Worm (Caenorhabditis elegans): ENCODE data around the gene qua-1.

- no peak for TF ChIP-seq ama-1 (optimal IDR thresholded peaks at IDR 0.05)
- TF ChIP-seq flt-1 (GFP tag; IDR thresholded peaks at IDR 0.05), result no peak
- no peak for TF ChIP-seq aly-1 (tag; optimal IDR thresholded peaks at IDR 0.05)
- TF ChIP-seq tra-4 (tag; optimal IDR thresholded peaks at IDR 0.05), result no peak
- TF ChIP-seq ceh-13 (GFP tag; optimal IDR thresholded peaks at IDR 0.05), result no peak
- TF ChIP-seq tbx-37 (GFP tag; conservative IDR thresholded peaks at IDR 0.05), result no peak
- no peak for TF ChIP-seq tbx-11 (GFP tag; IDR thresholded peaks at IDR 0.05)
- TF ChIP-seq B0310.2 (tag; optimal IDR thresholded peaks at IDR 0.05), result no peak
- TF ChIP-seq hmg-4 (GFP tag; optimal IDR thresholded peaks at IDR 0.05), result no peak
Observed at ce11 chrII:8238155-8238554, 39.6 kb downstream of the qua-1 start, which contains the start of gene nlp-5.
